Fruit fly (Drosophila melanogaster): Measurements from ENCODE around the gene CG33272.
A peak's percentile ranks its signal among the peaks of the same experiment; 100 is the strongest.

CG33272 gene

dm6 chr3L:11510489-11510888 is at the start of gene CG33272:
TSS of gene CG33272 (minus strand) at chr3L:11510589.
- TF ChIP-seq CG17801 (GFP tag; optimal IDR thresholded peaks at IDR 0.05; ENCODE audit: partially characterized antibody) = no peak

DNA sequence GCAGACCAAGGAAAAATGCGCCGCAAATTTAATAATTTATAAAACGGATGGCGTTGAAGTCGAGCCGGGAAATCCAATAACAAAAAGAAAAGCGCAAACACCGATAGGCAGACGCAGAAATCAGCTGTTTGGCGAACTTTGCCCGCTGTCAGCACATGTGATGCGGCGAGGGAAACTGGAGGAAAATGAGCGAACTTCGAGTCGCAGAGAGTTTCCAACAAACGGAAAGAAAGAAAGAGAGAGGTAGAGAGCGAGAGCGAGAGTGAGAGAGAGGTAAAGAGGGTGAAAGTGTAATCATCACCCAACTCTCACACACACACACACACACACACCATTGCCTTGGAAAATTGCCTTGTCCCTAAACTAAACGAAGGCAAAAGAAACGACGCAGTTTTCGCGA is 46.8 kb upstream of the CG33272 start:
- TF ChIP-seq CG17801 (GFP tag; optimal IDR thresholded peaks at IDR 0.05; ENCODE audit: partially characterized antibody) = no peak

dm6 chr3L:11556637-11557036 is 46.2 kb upstream of the CG33272 start:
- TF ChIP-seq CG17801 (GFP tag; optimal IDR thresholded peaks at IDR 0.05; ENCODE audit: partially characterized antibody) = no peak

DNA sequence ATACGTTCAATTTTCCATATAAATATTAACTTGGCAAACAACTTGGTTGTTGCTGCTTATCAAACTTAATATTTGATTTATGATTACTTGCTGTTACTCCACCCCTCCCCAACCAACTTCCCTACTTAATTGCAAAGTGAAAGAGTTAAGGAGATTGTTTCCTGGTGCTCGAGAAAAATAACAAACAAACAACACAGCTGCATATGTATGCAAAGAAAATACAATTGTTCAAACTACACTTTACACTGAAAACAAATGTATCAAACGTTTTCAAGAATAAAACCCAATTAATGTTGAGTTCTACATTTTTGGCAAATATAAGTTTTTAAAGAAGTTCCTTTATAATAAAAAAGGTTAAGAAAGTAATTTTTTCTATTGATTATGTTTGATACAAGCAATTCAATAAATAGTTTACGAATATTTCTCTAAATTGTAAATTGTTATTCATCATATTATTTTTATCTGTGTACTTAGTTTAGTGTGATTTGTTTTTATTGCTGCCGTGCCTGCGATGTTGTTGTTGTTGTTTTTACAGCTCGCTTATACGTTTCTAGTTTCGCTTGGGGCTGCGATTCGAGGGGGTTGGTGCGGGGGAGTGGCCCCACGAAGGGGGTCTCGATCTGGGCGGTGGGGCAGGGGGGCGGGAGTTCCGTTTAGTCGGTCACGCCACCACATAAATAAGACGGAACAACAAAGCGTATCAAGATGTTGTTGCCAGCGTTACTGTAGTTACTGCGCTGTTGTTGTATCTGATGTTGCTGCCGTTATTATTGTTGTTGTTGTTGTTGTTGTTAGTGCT is 45.5 kb upstream of the CG33272 start:
- TF ChIP-seq CG17801 (GFP tag; optimal IDR thresholded peaks at IDR 0.05; ENCODE audit: partially characterized antibody) = no peak

DNA sequence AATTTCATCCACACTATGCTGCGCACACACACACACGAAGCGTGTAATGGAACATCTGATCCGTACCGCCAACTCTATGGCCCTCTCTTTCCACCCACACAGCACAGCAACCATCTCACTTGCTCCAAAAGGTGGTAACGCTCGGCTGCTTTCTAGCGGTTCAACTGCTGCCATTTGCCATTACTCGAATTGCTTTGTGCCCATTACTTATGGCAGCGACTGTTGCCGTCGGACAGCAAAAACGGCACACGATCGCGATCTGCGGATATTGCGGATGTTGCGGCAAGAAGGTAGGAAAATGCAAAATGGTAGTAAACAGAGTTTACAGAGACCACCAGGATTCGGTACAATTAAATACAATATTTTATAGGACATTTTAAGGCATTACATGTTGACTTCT is 44.4 kb upstream of the CG33272 start:
- no peak for TF ChIP-seq CG17801 (GFP tag; optimal IDR thresholded peaks at IDR 0.05; ENCODE audit: partially characterized antibody)

- peak; percentile 68 for TF ChIP-seq CG17801 (GFP tag; optimal IDR thresholded peaks at IDR 0.05; ENCODE audit: partially characterized antibody)
These were observed 43.9 kb upstream of the CG33272 start for dm6 chr3L:11554338-11554737.

DNA sequence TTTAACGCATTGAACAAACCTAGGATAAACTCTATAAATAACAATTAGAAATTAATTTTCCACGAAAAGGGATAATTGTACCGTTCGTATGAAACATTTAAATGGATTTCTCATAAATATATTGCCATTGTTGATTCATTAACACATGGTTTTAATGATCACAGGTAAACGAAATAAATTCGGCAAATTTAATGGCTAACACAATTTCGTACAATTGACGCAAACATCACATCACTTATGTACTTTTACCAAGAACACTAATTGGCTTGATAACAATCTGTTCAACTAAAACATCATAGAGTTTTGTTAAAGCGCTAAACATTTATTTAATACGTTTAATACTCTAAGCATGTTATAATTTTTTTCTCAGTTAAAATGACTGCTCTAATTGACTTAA is 43.3 kb upstream of the CG33272 start:
- no peak for TF ChIP-seq CG17801 (GFP tag; optimal IDR thresholded peaks at IDR 0.05; ENCODE audit: partially characterized antibody)

DNA sequence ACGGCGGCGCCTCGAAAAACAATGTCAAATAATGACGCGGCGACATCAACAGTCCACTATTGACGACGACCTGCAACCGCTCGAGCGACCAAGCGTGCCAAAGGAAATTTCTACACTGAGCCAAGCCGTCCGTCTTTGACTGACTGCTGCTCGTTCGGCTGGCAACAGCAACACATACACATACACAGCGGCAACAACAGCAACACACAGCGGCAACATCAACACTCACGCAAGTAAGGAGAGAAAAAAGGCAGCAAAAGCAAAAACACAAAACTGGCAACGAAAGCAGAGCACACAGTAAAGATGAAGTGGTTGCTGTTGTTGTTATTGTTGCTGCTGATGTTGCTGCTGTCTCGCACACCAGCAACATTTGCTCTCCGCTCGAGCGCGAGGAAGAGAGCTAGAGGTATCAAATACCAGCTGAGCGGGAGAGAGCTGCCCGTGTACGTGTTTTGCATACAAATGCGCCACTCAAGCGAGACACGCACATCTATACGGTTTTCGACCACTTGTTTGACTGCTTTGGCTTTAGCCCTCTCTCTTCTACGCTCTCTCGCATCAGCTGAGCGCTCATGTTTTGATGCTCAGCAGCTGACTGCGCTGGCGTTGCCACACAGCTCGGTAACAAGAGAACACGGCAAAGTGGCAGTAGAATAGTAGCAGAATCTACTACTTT is 42.7 kb upstream of the CG33272 start:
- peak; percentile 72 for TF ChIP-seq CG17801 (GFP tag; optimal IDR thresholded peaks at IDR 0.05; ENCODE audit: partially characterized antibody)

- TF ChIP-seq CG17801 (GFP tag; optimal IDR thresholded peaks at IDR 0.05; ENCODE audit: partially characterized antibody) = no peak
These were observed 41.6 kb upstream of the CG33272 start for dm6 chr3L:11551949-11552348.

DNA sequence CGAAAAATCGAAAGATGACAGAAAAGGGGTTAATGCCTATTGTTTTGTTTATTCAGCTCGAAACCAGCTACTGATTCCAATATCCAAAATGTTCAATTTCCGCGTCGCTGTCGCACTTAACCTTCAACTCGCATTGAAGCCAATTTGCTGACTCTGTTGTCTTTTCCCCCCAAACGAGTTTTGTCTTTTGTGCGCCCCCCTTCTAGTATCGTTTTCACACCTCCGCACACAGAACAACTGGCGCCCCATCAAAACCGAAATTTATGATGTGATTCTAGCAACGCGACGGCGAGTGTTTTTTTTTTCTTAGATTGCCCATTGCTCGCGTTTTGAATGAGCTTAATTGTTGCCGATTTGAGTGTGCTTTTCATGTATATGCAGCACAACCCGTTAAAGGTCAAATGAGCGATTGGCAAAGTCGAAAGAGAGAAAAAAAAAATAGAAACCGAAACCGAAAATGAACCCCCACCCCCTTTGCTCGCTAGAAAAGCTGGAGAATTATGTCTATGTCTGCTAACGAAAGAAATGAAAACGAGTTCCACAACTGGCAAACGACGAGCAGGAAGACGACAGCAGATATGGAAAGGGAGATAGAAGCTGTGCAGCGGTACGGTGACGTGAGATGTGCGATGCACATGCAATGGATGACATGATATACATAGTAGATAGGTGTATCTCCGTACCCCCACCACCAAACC is 40.1 kb upstream of the CG33272 start:
- no peak for TF ChIP-seq CG17801 (GFP tag; optimal IDR thresholded peaks at IDR 0.05; ENCODE audit: partially characterized antibody)

DNA sequence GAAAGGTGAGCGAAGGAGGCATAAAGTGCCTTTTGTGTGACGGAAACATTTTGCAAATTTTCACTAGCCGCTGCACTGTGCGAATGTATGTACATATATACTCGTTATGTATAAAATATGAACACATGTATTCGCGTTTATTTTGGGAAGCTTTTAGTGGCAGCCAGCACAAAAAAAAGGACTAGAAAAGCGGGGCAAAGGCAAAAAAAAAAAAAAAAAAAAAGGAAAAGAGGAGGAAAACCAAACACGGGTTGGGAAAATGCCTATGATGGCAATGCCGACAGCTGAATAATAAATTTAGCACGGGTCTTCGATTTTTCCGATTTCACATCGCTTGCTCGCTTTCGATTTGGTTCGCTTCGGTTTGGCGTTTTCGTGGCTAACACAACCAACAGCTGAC is 39.0 kb upstream of the CG33272 start:
- TF ChIP-seq CG17801 (GFP tag; optimal IDR thresholded peaks at IDR 0.05; ENCODE audit: partially characterized antibody) = no peak

DNA sequence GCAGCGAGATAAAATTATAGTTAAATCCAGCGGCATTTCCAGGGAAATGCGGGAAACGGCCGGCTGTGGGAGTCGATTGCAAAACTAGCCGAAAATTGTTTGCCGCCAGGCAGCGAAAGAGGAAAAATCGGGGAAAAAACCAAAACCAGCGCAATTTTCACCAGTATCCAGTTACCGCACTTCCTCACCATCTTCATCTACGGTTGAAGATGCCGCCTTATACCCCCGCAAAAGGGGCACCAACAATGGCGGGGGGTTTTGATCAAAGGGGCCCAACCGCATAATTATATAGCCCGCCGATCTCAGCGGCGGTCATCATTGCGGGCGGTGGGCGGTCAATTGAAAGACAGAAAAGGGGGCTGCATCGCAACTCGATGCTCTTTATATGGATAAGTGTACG is 37.6 kb upstream of the CG33272 start:
- TF ChIP-seq CG17801 (GFP tag; optimal IDR thresholded peaks at IDR 0.05; ENCODE audit: partially characterized antibody) = no peak

- TF ChIP-seq CG17801 (GFP tag; optimal IDR thresholded peaks at IDR 0.05; ENCODE audit: partially characterized antibody) = peak; percentile 84
These were observed 37.1 kb upstream of the CG33272 start for dm6 chr3L:11547302-11547994.

DNA sequence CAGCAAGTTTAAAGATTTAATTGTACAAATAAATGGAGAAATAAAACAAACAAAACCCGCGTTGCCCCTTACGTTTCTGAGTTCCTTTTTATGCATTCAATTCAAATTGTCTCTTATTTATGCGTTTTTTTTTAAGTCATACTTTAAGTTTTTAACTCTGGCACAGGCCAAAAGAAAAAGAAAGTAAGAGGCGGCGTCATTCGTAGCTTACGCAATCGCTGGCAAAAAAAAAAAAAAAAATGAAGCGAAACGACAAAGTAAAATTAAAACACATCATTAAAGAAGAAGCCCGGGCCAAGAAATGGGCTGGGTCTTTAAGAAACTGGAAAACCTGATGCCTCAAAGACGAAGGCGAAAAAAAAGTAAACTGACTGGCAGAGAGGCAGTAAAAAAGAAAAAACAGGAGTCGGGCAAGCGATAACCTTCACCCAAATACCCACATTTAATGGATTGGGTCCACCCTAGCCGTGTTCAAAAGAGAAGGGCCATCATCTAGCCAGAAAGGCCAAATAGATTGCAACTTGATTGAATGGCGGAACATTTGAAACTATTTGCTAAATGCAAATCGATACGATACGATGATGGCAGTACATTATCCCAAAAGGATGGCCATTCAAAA is 33.4 kb upstream of the CG33272 start:
- TF ChIP-seq CG17801 (GFP tag; optimal IDR thresholded peaks at IDR 0.05; ENCODE audit: partially characterized antibody) = no peak

- no peak for TF ChIP-seq CG17801 (GFP tag; optimal IDR thresholded peaks at IDR 0.05; ENCODE audit: partially characterized antibody)
These were observed 32.6 kb upstream of the CG33272 start for dm6 chr3L:11542948-11543347.

Measured in ovary, adult (tissue).